Fruit fly (Drosophila melanogaster): ENCODE results near the gene CG33310.

Gene CG33310

dm6 chr2L:15061368-15061767 lies 34.7 kb downstream of the CG33310 start, which contains the start of the genes solo and vas (continued):
- peak; percentile 23 for TF ChIP-seq CG4424 (GFP tag; optimal IDR thresholded peaks at IDR 0.05)
- TF ChIP-seq CG6791 (GFP tag; IDR thresholded peaks at IDR 0.05; ENCODE audit: partially characterized antibody) = 0 out of 3 replicates have a peak, but pooled peaks have one; percentile 19
- TF ChIP-seq HLH4C (GFP tag; IDR thresholded peaks at IDR 0.05; ENCODE audit: partially characterized antibody) = peak; percentile 46; the same call in 1 of the 3 replicates
- TF ChIP-seq Dbx (GFP tag; IDR thresholded peaks at IDR 0.05) = peak; percentile 65; the same call in 2 of the 3 replicates
- peak; percentile 48 for TF ChIP-seq Hsf (GFP tag; optimal IDR thresholded peaks at IDR 0.05)
- 0 out of 2 replicates have a peak, but pooled peaks have one; percentile 22 for TF ChIP-seq sisA (GFP tag; IDR thresholded peaks at IDR 0.05)
- peak; percentile 64 for TF ChIP-seq CG8924 (tag; optimal IDR thresholded peaks at IDR 0.05)
- peak; percentile 66 for TF ChIP-seq CG9817 (tag; optimal IDR thresholded peaks at IDR 0.05)
- no peak for TF ChIP-seq CG6813 (GFP tag; optimal IDR thresholded peaks at IDR 0.05)
- TF ChIP-seq bsh (GFP tag; optimal IDR thresholded peaks at IDR 0.05) = peak in 1 of 2 experiments; percentile 56
- peak; percentile 78 for TF ChIP-seq row (GFP tag; IDR thresholded peaks at IDR 0.05)
- TF ChIP-seq pzg (GFP tag; optimal IDR thresholded peaks at IDR 0.05) = peak; percentile 54
- no peak for TF ChIP-seq CG4617 (GFP tag; optimal IDR thresholded peaks at IDR 0.05; ENCODE audit: borderline replicate concordance)
- TF ChIP-seq CG18599 (GFP tag; optimal IDR thresholded peaks at IDR 0.05) = peak; percentile 31
- no peak for TF ChIP-seq Max (GFP tag; optimal IDR thresholded peaks at IDR 0.05)
- no peak for TF ChIP-seq disco-r (GFP tag; optimal IDR thresholded peaks at IDR 0.05)
- no peak for TF ChIP-seq bowl (GFP tag; IDR thresholded peaks at IDR 0.05)
- peak; percentile 23 for TF ChIP-seq ewg (GFP tag; optimal IDR thresholded peaks at IDR 0.05)
- peak; percentile 48 for TF ChIP-seq twi (tag; optimal IDR thresholded peaks at IDR 0.05)
- peak; percentile 29 for TF ChIP-seq ind (GFP tag; optimal IDR thresholded peaks at IDR 0.05)
- TF ChIP-seq CG9932 (GFP tag; IDR thresholded peaks at IDR 0.05) = peak; percentile 72
- no peak for TF ChIP-seq sim (GFP tag; IDR thresholded peaks at IDR 0.05)
- no peak for TF ChIP-seq CG5245 (GFP tag; optimal IDR thresholded peaks at IDR 0.05)
- TF ChIP-seq D (optimal IDR thresholded peaks at IDR 0.05) = no peak
- TF ChIP-seq D (GFP tag; optimal IDR thresholded peaks at IDR 0.05) = peak; percentile 10
- no peak for TF ChIP-seq inv (GFP tag; IDR thresholded peaks at IDR 0.05; ENCODE audit: partially characterized antibody)
- TF ChIP-seq E2f2 (GFP tag; IDR thresholded peaks at IDR 0.05) = peak; percentile 30
- peak; percentile 51 for TF ChIP-seq CG17359 (tag; optimal IDR thresholded peaks at IDR 0.05)
- TF ChIP-seq az2 (GFP tag; optimal IDR thresholded peaks at IDR 0.05) = peak; percentile 26
- TF ChIP-seq ATbp (GFP tag; optimal IDR thresholded peaks at IDR 0.05) = no peak
- TF ChIP-seq Hr51 (GFP tag; optimal IDR thresholded peaks at IDR 0.05) = peak in 1 of 2 experiments; percentile 52
- peak; percentile 77 for TF ChIP-seq Dek (tag; optimal IDR thresholded peaks at IDR 0.05)
- peak; percentile 12 for TF ChIP-seq exex (tag; optimal IDR thresholded peaks at IDR 0.05)
- peak; percentile 37; the same call in 1 of the 2 replicates for TF ChIP-seq stc (GFP tag; IDR thresholded peaks at IDR 0.05)
- TF ChIP-seq CG4820 (GFP tag; optimal IDR thresholded peaks at IDR 0.05) = peak; percentile 12
- TF ChIP-seq HLH3B (GFP tag; IDR thresholded peaks at IDR 0.05) = peak; percentile 41; the same call in 1 of the 2 replicates
- TF ChIP-seq fd3F (GFP tag; optimal IDR thresholded peaks at IDR 0.05) = peak; percentile 40
- no peak for TF ChIP-seq pnt (GFP tag; optimal IDR thresholded peaks at IDR 0.05)
- TF ChIP-seq bigmax (GFP tag; optimal IDR thresholded peaks at IDR 0.05) = no peak
- peak; percentile 42; the same call in 1 of the 2 replicates for TF ChIP-seq CG14441 (GFP tag; IDR thresholded peaks at IDR 0.05)
- TF ChIP-seq BEAF-32 (GFP tag; optimal IDR thresholded peaks at IDR 0.05) = peak; percentile 61
- peak; percentile 48 for TF ChIP-seq Ets97D (GFP tag; optimal IDR thresholded peaks at IDR 0.05)
- TF ChIP-seq pum (GFP tag; optimal IDR thresholded peaks at IDR 0.05) = peak; percentile 18
- TF ChIP-seq unc-4 (GFP tag; IDR thresholded peaks at IDR 0.05; ENCODE audit: partially characterized antibody) = peak; percentile 39; the same call in 1 of the 2 replicates
- TF ChIP-seq psq (GFP tag; optimal IDR thresholded peaks at IDR 0.05) = no peak
- peak; percentile 55 for TF ChIP-seq CG13894 (tag; optimal IDR thresholded peaks at IDR 0.05)
- peak; percentile 14; the same call in 1 of the 2 replicates for TF ChIP-seq bbx (GFP tag; IDR thresholded peaks at IDR 0.05; ENCODE audit: partially characterized antibody)
- peak; percentile 79 for TF ChIP-seq Sry-δ (GFP tag; optimal IDR thresholded peaks at IDR 0.05)
- peak; percentile 23 for TF ChIP-seq pho (GFP tag; optimal IDR thresholded peaks at IDR 0.05)
